Worm (Caenorhabditis elegans): ENCODE data around the gene abhd-14.

DNA sequence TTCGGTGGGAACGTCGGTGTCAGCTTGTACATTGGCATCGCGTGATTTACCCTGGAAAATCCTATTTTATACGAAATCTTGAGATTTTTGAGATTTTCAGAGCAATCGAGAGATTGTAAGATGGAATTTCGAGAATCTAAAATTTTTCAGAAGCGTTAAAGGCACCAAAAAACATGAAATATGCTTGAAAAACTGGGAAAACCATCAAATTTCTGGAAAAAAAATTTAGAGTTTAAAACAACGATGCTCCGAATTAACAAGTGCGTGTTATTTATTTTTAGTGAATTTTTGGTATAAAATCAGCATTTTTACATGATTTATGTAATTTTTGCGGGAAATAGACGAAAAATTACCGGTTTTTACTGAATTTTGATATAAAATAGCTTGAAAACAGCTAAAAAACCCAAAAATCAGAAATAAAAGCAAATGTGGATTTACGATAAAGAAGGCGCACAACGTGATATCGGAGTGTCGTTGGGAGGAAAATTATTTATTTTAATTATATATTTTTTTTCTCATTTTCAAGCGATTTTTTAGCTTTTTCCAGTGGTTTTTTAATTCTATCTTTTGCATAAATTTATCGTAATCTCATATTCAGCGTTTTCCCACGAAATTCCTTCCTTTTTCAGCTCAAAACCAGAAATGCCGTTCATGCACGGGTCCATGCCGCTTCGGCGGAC lies 26.6 kb upstream of the abhd-14 start, which contains the start of the genes Y55F3AM.13 and mrps-25:
- no peak for TF ChIP-seq ztf-11 (tag; optimal IDR thresholded peaks at IDR 0.05)
- TF ChIP-seq ceh-16 (tag; optimal IDR thresholded peaks at IDR 0.05): no peak
- no peak for TF ChIP-seq blmp-1 (tag; optimal IDR thresholded peaks at IDR 0.05; ENCODE audit: insufficient read depth)
- peak; percentile 68 for TF ChIP-seq unc-55 (GFP tag; optimal IDR thresholded peaks at IDR 0.05)
- TF ChIP-seq nhr-25 (tag; optimal IDR thresholded peaks at IDR 0.05): peak; percentile 48

Data from whole organism, L2 larva.